Worm (Caenorhabditis elegans) whole organism, L1 larva: ENCODE results near the gene srd-56.

ENCODE experiments used
- aly-2 ChIP-seq: fragments of 150-350 bp; optimal IDR thresholded peaks from 2 replicates; lab custom pipeline; 2014; ENCODE audit warnings: missing biosample characterization, missing genetic modification characterization
- ceh-82 ChIP-seq, 3 experiments: fragments of 150-350 bp in 1 of 3; sonication (generic microtip) in 2 of 3; optimal IDR thresholded peaks; 2 replicates each; lab custom pipeline; 2014 to 2017; ENCODE audit warnings: missing biosample characterization in 3 of 3, missing genetic modification characterization in 3 of 3
- egl-27 ChIP-seq, 2 experiments: fragments of 150-350 bp in 1 of 2; sonication (generic microtip); optimal IDR thresholded peaks; 3 replicates each; lab custom pipeline; 2017 to 2018; ENCODE audit warnings: missing biosample characterization in 2 of 2, missing genetic modification characterization in 2 of 2, missing genetic modification reagents in 2 of 2
- fkh-8 ChIP-seq: sonication (generic microtip); optimal IDR thresholded peaks from 2 replicates; lab custom pipeline; 2016; ENCODE audit warnings: mild to moderate bottlenecking, missing genetic modification characterization, missing compliant biosample characterization
- lin-13 ChIP-seq: fragments of 150-350 bp; optimal IDR thresholded peaks from 2 replicates; lab custom pipeline; 2014; ENCODE audit warnings: missing biosample characterization, missing genetic modification reagents, missing genetic modification characterization
- lin-15B ChIP-seq: fragments of 150-350 bp; sonication (generic microtip); optimal IDR thresholded peaks from 3 replicates; lab custom pipeline; 2014; ENCODE audit warnings: missing biosample characterization, missing genetic modification characterization
- mdl-1 ChIP-seq, 2 experiments: fragments of 150-350 bp; optimal IDR thresholded peaks; 2 replicates each; lab custom pipeline; 2014 to 2017; ENCODE audit warnings: missing biosample characterization in 2 of 2, missing genetic modification characterization in 2 of 2, inconsistent platforms in 1 of 2
- nhr-11 ChIP-seq: fragments of 150-350 bp; optimal IDR thresholded peaks from 2 replicates; lab custom pipeline; 2014; ENCODE audit warnings: missing biosample characterization, missing genetic modification characterization
- skn-1 ChIP-seq: fragments of 150-350 bp; optimal IDR thresholded peaks from 2 replicates; lab custom pipeline; 2014; ENCODE audit warnings: missing biosample characterization, missing genetic modification characterization

DNA sequence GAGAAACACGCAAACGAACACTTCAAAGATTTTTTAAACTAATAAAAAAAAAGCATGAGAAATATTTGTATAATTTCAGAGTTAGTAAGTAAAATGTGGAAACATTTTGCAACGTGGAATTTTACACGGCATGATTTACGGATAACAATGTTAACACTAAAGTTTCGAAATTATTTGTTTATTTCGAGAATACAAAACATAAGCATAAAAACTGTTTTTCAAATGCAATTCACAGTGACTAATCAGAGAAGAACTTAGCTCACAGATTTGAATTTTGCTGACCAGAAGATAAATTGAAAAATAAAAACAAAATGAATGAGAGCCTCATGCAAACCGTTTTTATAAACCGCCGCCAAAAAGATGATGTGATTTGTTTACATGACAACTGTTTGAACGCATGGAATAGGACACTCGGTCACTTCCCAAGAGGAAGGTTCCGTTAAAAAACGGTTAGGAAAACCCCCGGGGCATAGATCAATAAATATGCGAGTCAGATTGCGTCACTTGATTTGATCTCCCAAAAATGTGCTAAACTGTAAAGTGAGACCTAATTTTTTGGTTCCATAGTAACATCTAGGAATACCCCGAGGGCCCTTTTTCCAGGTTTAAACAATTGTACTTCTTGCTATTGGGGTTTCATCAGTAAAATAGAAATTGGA is 23.0 kb upstream of the srd-56 start, which contains the start of gene clh-3:
- TF ChIP-seq ceh-82 (tag; optimal IDR thresholded peaks at IDR 0.05; lab: Kevin White, UChicago) (no peak), aly-2 (tag; lab: Kevin White, UChicago) (no peak), lin-15B (tag; lab: Kevin White, UChicago) (no peak), skn-1 (no peak), mdl-1 (tag; optimal IDR thresholded peaks at IDR 0.05; lab: Kevin White, UChicago) (no peak), lin-13 (GFP tag; lab: Kevin White, UChicago) (no peak), egl-27 (tag; optimal IDR thresholded peaks at IDR 0.05; lab: Kevin White, UChicago) (no peak), fkh-8 (tag; lab: Kevin White, UChicago) (no peak), nhr-11 (tag; lab: Kevin White, UChicago) (no peak)
